Worm (Caenorhabditis elegans): ENCODE data around the gene pezo-1.
"Not testable (repeated sequence)": the region's sequence is repeated elsewhere in the genome, so short reads cannot be mapped to it uniquely, and the experiment has no call there.

The pezo-1 gene

DNA sequence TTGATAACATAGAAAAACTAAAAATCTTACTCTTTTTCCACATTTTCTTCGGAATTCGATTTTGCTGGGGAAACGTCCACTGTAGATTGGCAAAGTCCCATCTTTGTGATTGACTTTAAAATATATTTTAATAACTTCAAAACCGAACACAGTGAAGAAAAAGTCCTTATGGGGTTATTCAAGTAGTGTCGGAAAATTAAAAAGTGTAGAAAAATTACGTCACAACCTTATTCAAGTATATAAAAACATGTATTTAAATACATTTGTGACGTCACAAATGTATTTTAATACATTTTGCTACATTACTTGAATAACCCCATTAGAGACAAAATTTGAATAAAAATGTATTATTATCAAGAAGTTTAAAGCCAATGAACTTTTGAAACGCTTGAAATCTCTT, 53.5 kb downstream of the pezo-1 start, which contains the start of gene F49C12.7:
Gene F49C12.7 (minus strand): TSS at position 101 of the 400 bp plus-strand sequence.
- TF ChIP-seq lsy-2 (tag; optimal IDR thresholded peaks at IDR 0.05); ama-1 (optimal IDR thresholded peaks at IDR 0.05); nhr-12 (tag; optimal IDR thresholded peaks at IDR 0.05): not testable (repeated sequence)

DNA sequence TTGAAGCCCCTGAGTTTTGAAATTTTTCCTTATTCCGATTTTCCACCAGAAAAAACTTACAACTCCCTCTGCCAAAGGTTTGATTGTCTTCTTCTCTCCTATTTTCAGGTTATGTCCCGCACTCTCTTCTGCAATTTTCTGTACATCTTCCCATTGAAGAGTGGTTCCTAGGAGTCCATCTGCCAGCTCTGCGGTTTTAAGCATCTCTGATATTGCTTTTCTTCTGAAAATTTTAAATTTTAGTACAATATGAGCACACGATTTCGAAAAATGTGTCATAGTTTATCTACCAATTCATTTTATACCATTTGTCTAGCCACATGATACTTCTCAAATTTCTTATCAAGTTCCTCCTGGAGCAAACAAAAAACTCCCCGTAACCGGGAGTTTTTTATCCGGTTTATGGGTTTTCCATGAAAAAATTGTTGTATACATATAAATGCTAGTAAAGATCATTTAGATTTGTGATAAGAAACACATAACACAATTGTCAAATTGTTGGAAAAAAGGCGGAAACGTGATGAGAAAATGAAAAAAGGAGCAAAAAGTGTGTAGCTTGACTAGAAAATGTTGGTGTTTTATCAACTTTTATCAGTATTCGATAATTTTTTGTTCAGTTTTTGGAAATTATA, 55.3 kb downstream of the pezo-1 start:
- TF ChIP-seq fos-1 (tag; optimal IDR thresholded peaks at IDR 0.05) (peak; percentile 50), gmeb-1 (tag; optimal IDR thresholded peaks at IDR 0.05) (no peak)

DNA sequence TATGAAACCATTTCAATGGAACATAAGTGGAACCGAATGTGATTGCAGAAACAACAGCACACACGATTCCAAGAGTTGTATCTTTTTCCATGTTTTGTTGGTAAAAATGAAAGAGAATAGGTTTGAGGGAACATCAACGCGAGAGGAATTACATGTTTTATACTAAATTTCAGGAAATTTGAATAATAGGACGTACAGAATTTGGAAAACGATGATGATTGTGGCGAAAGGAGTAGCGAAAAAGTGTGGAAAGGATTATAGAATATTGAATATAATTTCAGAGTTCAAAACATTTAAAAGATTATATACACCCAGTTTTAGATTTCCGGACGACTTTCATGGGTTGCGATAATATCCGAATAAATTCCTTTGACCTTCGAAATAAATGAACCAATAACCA, 57.3 kb downstream of the pezo-1 start, which contains the start of gene F49C12.6:
Gene F49C12.6 (minus strand): TSS at position 101 of the 400 bp plus-strand sequence.
- TF ChIP-seq elt-1 (tag; optimal IDR thresholded peaks at IDR 0.05) (no peak), ceh-16 (tag; optimal IDR thresholded peaks at IDR 0.05) (no peak), nhr-129 (tag; optimal IDR thresholded peaks at IDR 0.05) (no peak), nhr-25 (tag; optimal IDR thresholded peaks at IDR 0.05) (no peak), nhr-77 (tag; optimal IDR thresholded peaks at IDR 0.05) (no peak), R02D3.7 (tag; optimal IDR thresholded peaks at IDR 0.05) (no peak), lsy-2 (tag; optimal IDR thresholded peaks at IDR 0.05) (no peak)

DNA sequence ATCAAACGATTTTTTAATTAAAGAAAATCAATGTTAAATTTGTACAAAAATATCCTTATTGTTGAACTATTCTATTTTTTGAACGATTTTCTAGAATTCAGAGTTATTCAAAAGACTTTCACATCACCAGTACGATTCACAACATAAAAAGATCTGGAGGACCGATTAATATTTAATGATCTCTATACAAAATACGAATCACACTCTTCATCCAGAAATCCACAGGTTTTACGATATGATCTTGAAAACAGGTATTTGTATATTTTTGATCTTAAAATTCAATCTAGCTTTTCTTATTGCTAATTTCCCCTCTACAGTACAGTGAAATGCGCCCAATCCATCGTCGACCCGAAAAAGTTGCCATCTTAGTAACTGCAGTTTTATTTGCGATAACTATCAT, 61.7 kb downstream of the pezo-1 start, which contains the start of gene F49C12.5:
Gene F49C12.5 (plus strand): TSS at position 301 of the 400 bp plus-strand sequence.
- TF ChIP-seq nhr-129 (tag; optimal IDR thresholded peaks at IDR 0.05), result no peak
- TF ChIP-seq nhr-23 (tag; optimal IDR thresholded peaks at IDR 0.05), result no peak
- no peak for TF ChIP-seq unc-39 (tag; optimal IDR thresholded peaks at IDR 0.05)
- TF ChIP-seq nhr-12 (tag; optimal IDR thresholded peaks at IDR 0.05), result no peak
- TF ChIP-seq crh-2 (tag; optimal IDR thresholded peaks at IDR 0.05), result no peak
- no peak for TF ChIP-seq ZK546.5 (tag; optimal IDR thresholded peaks at IDR 0.05)
- TF ChIP-seq gmeb-1 (tag; optimal IDR thresholded peaks at IDR 0.05), result no peak
- no peak for TF ChIP-seq nhr-25 (tag; optimal IDR thresholded peaks at IDR 0.05)

DNA sequence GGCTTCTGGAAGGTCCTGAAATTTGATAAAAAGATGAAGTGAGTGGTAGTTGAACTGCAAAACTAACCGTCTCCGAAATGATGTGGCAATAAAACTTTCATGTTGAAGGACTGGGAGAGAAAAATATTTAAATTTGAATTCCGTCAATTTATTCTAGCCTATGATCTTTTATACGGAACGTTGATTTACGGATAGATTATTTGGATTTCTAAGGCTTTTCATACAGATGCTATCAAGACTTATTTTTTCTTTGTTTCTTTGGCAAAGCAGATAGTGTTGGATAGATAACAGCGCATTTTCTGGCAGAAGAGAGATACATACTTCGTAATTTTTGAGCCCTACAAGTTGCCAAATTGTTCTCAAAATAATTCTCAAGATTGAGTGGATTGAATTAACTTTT, 62.3 kb downstream of the pezo-1 start, which contains the start of gene F49C12.4:
Gene F49C12.4 (minus strand): TSS at position 101 of the 400 bp plus-strand sequence.
- no peak for TF ChIP-seq lin-39 (tag; optimal IDR thresholded peaks at IDR 0.05)
- TF ChIP-seq R02D3.7 (tag; optimal IDR thresholded peaks at IDR 0.05), result no peak
- TF ChIP-seq ZK546.5 (tag; optimal IDR thresholded peaks at IDR 0.05), result no peak
- no peak for TF ChIP-seq lin-11 (tag; optimal IDR thresholded peaks at IDR 0.05)
- no peak for TF ChIP-seq lin-13 (GFP tag; optimal IDR thresholded peaks at IDR 0.05)
- no peak for TF ChIP-seq nhr-12 (tag; optimal IDR thresholded peaks at IDR 0.05)

DNA sequence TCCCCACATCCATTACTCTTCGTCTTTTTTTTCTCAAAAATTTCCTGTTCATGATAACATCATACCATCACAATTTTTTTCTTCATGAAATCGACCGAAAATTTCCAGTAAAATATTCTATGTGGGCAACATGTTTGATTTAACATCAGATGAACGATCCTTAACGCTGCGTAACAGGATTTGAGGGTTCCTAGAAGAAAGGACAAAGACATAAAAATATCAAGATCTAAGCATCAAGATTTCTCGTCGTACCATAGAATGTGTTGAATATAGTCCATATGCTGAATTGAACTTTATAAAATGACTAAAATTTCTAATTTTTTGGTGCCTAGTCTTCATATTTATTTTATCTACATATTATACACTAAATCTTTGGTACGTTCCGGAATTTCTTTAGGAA, 66.2 kb downstream of the pezo-1 start, which contains the start of gene F49C12.3:
Gene F49C12.3 (plus strand): TSS at position 301 of the 400 bp plus-strand sequence.
- no peak for TF ChIP-seq nhr-237 (tag; optimal IDR thresholded peaks at IDR 0.05)
- no peak for TF ChIP-seq gmeb-1 (tag; optimal IDR thresholded peaks at IDR 0.05)
- no peak for TF ChIP-seq ama-1 (optimal IDR thresholded peaks at IDR 0.05)
- TF ChIP-seq Y55F3AM.14 (GFP tag; optimal IDR thresholded peaks at IDR 0.05), result no peak
- TF ChIP-seq R02D3.7 (tag; optimal IDR thresholded peaks at IDR 0.05), result no peak
- TF ChIP-seq nhr-21 (tag; optimal IDR thresholded peaks at IDR 0.05), result no peak
- TF ChIP-seq mdl-1 (tag; optimal IDR thresholded peaks at IDR 0.05), result no peak
- no peak for TF ChIP-seq lsy-2 (tag; optimal IDR thresholded peaks at IDR 0.05)
- TF ChIP-seq sma-9 (GFP tag; optimal IDR thresholded peaks at IDR 0.05), result no peak
- no peak for TF ChIP-seq sma-9 (tag; optimal IDR thresholded peaks at IDR 0.05)
- TF ChIP-seq snpc-4 (tag; optimal IDR thresholded peaks at IDR 0.05), result no peak
- TF ChIP-seq ztf-1 (GFP tag; conservative IDR thresholded peaks at IDR 0.05), result no peak
- no peak for TF ChIP-seq unc-39 (tag; optimal IDR thresholded peaks at IDR 0.05)
- no peak for TF ChIP-seq nhr-10 (tag; optimal IDR thresholded peaks at IDR 0.05)
- TF ChIP-seq zag-1 (tag; optimal IDR thresholded peaks at IDR 0.05), result no peak
- no peak for TF ChIP-seq elt-1 (tag; optimal IDR thresholded peaks at IDR 0.05)

DNA sequence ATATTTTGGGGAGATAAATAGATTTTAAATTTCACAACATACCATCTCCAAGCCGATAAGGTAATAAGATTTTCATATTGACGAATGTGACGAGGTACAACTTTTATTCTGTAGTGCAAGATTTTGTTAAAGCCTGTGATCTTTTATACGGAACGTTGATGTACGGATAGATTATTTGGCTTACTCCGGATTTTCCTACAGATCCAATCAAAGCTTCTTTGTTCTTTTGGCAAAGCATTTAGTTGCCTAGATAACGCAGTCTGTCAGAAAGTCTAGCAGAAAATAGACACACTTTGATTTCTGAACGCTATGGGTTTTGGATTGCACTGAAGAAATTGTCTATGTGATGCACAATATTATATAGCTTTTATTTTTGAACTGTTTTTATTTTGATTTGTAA, 67.2 kb downstream of the pezo-1 start, which contains the start of gene F49C12.2:
Gene F49C12.2 (minus strand): TSS at position 101 of the 400 bp plus-strand sequence.
- TF ChIP-seq lin-13 (GFP tag; optimal IDR thresholded peaks at IDR 0.05), result no peak
- no peak for TF ChIP-seq ama-1 (optimal IDR thresholded peaks at IDR 0.05)
- no peak for TF ChIP-seq sma-9 (GFP tag; optimal IDR thresholded peaks at IDR 0.05)
- no peak for TF ChIP-seq sma-9 (tag; optimal IDR thresholded peaks at IDR 0.05)
- no peak for TF ChIP-seq nhr-129 (tag; optimal IDR thresholded peaks at IDR 0.05)
- no peak for TF ChIP-seq nhr-6 (tag; optimal IDR thresholded peaks at IDR 0.05)
- no peak for TF ChIP-seq lsy-2 (tag; optimal IDR thresholded peaks at IDR 0.05)
- TF ChIP-seq egl-27 (tag; optimal IDR thresholded peaks at IDR 0.05), result no peak
- no peak for TF ChIP-seq dmd-4 (tag; optimal IDR thresholded peaks at IDR 0.05)
- no peak for TF ChIP-seq sem-4 (tag; optimal IDR thresholded peaks at IDR 0.05)
- TF ChIP-seq alr-1 (tag; optimal IDR thresholded peaks at IDR 0.05), result no peak
- TF ChIP-seq nhr-10 (tag; optimal IDR thresholded peaks at IDR 0.05), result no peak
- no peak for TF ChIP-seq C34F6.9 (tag; optimal IDR thresholded peaks at IDR 0.05)
- TF ChIP-seq nhr-23 (tag; optimal IDR thresholded peaks at IDR 0.05), result no peak
- TF ChIP-seq mab-5 (tag; optimal IDR thresholded peaks at IDR 0.05), result no peak
- TF ChIP-seq ztf-1 (GFP tag; conservative IDR thresholded peaks at IDR 0.05), result no peak

Measured in whole organism, L2 larva.